Worm (Caenorhabditis elegans): ENCODE results near the gene ins-13.

ins-13 gene

ce11 chrII:5531855-5532328 lies 12.8 kb downstream of the ins-13 start, which contains the start of gene C17C3.9:
TSS of gene C17C3.9 (minus strand) at chrII:5532278.
- TF ChIP-seq dpl-1 (GFP tag; optimal IDR thresholded peaks at IDR 0.05) = no peak
- TF ChIP-seq sup-37 (GFP tag; optimal IDR thresholded peaks at IDR 0.05) = no peak
- TF ChIP-seq tlp-1 (tag; optimal IDR thresholded peaks at IDR 0.05) = no peak
- no peak for TF ChIP-seq efl-1 (optimal IDR thresholded peaks at IDR 0.05)
- TF ChIP-seq efl-1 (GFP tag; optimal IDR thresholded peaks at IDR 0.05 in 1 of 2) = no peak
- TF ChIP-seq ztf-11 (tag; optimal IDR thresholded peaks at IDR 0.05) = no peak
- TF ChIP-seq mab-9 (GFP tag; IDR thresholded peaks at IDR 0.05) = no peak
- no peak for TF ChIP-seq hlh-17 (GFP tag; optimal IDR thresholded peaks at IDR 0.05; ENCODE audit: borderline replicate concordance)
- no peak for TF ChIP-seq zag-1 (tag; optimal IDR thresholded peaks at IDR 0.05)

- TF ChIP-seq fkh-4 (tag; optimal IDR thresholded peaks at IDR 0.05; ENCODE audit: borderline replicate concordance) (no peak), ztf-11 (tag; optimal IDR thresholded peaks at IDR 0.05) (no peak), unc-130 (tag; optimal IDR thresholded peaks at IDR 0.05) (no peak), hlh-4 (tag; optimal IDR thresholded peaks at IDR 0.05) (no peak), lir-3 (tag; optimal IDR thresholded peaks at IDR 0.05; ENCODE audit: poor library complexity) (no peak), lin-13 (GFP tag; optimal IDR thresholded peaks at IDR 0.05) (no peak), ceh-88 (GFP tag; IDR thresholded peaks at IDR 0.05) (no peak), sptf-1 (tag; optimal IDR thresholded peaks at IDR 0.05) (no peak), nhr-90 (tag; optimal IDR thresholded peaks at IDR 0.05; ENCODE audit: poor library complexity) (no peak), lsy-2 (tag; optimal IDR thresholded peaks at IDR 0.05) (no peak), unc-98 (GFP tag; IDR thresholded peaks at IDR 0.05) (no peak), ceh-90 (tag; optimal IDR thresholded peaks at IDR 0.05) (no peak)
Observed at ce11 chrII:5527841-5528240, 16.8 kb downstream of the ins-13 start, which contains the start of gene ZK177.1. TSS of gene ZK177.1 (plus strand) at chrII:5528141.

- no peak for TF ChIP-seq rnt-1 (tag; optimal IDR thresholded peaks at IDR 0.05)
- no peak for TF ChIP-seq ceh-63 (GFP tag; optimal IDR thresholded peaks at IDR 0.05)
- no peak for TF ChIP-seq irx-1 (tag; optimal IDR thresholded peaks at IDR 0.05)
- TF ChIP-seq nhr-237 (tag; optimal IDR thresholded peaks at IDR 0.05) = no peak
- no peak for TF ChIP-seq sptf-1 (tag; optimal IDR thresholded peaks at IDR 0.05)
- no peak for TF ChIP-seq grh-1 (GFP tag; IDR thresholded peaks at IDR 0.05)
- no peak for TF ChIP-seq unc-62 (GFP tag; optimal IDR thresholded peaks at IDR 0.05)
- TF ChIP-seq C04F5.9 (tag; optimal IDR thresholded peaks at IDR 0.05) = no peak
- no peak for TF ChIP-seq fkh-10 (GFP tag; optimal IDR thresholded peaks at IDR 0.05)
Observed at ce11 chrII:5525297-5525696, 19.4 kb downstream of the ins-13 start, which contains the start of gene tbx-35. TSS of gene tbx-35 (minus strand) at chrII:5525397.

- TF ChIP-seq xbp-1 (tag; optimal IDR thresholded peaks at IDR 0.05) (no peak), nhr-47 (tag; optimal IDR thresholded peaks at IDR 0.05) (no peak), unc-86 (tag; optimal IDR thresholded peaks at IDR 0.05) (no peak), nhr-84 (tag; optimal IDR thresholded peaks at IDR 0.05) (no peak), elt-3 (tag; optimal IDR thresholded peaks at IDR 0.05) (no peak), lin-35 (GFP tag; optimal IDR thresholded peaks at IDR 0.05) (no peak), unc-98 (GFP tag; IDR thresholded peaks at IDR 0.05) (no peak), hpl-2 (GFP tag; optimal IDR thresholded peaks at IDR 0.05) (no peak), pqm-1 (tag; optimal IDR thresholded peaks at IDR 0.05) (no peak), C34B4.2 (tag; optimal IDR thresholded peaks at IDR 0.05) (no peak), unc-130 (tag; optimal IDR thresholded peaks at IDR 0.05) (no peak), nhr-237 (tag; optimal IDR thresholded peaks at IDR 0.05) (no peak), unc-62 (GFP tag; optimal IDR thresholded peaks at IDR 0.05) (no peak), nhr-85 (tag) (no peak), nhr-71 (tag; optimal IDR thresholded peaks at IDR 0.05) (no peak), sup-37 (GFP tag; optimal IDR thresholded peaks at IDR 0.05) (no peak), jun-1 (tag; optimal IDR thresholded peaks at IDR 0.05) (no peak), sptf-1 (tag; optimal IDR thresholded peaks at IDR 0.05) (no peak), dsc-1 (tag; optimal IDR thresholded peaks at IDR 0.05) (no peak)
Observed at ce11 chrII:5522637-5523036, 22.0 kb downstream of the ins-13 start, which contains the start of gene ZK177.11. TSS of gene ZK177.11 (plus strand) at chrII:5522937.
